Fruit fly (Drosophila melanogaster) ovary, adult (tissue): ENCODE results near the gene CG5104.

Source experiments
- CG17801 ChIP-seq: fragments of 200-800 bp; optimal IDR thresholded peaks from 2 replicates; lab custom pipeline; 2019; ENCODE audit warnings: missing biosample characterization, mild to moderate bottlenecking, missing genetic modification characterization, moderate library complexity; ENCODE audit not compliant: partially characterized antibody

Gene CG5104

DNA sequence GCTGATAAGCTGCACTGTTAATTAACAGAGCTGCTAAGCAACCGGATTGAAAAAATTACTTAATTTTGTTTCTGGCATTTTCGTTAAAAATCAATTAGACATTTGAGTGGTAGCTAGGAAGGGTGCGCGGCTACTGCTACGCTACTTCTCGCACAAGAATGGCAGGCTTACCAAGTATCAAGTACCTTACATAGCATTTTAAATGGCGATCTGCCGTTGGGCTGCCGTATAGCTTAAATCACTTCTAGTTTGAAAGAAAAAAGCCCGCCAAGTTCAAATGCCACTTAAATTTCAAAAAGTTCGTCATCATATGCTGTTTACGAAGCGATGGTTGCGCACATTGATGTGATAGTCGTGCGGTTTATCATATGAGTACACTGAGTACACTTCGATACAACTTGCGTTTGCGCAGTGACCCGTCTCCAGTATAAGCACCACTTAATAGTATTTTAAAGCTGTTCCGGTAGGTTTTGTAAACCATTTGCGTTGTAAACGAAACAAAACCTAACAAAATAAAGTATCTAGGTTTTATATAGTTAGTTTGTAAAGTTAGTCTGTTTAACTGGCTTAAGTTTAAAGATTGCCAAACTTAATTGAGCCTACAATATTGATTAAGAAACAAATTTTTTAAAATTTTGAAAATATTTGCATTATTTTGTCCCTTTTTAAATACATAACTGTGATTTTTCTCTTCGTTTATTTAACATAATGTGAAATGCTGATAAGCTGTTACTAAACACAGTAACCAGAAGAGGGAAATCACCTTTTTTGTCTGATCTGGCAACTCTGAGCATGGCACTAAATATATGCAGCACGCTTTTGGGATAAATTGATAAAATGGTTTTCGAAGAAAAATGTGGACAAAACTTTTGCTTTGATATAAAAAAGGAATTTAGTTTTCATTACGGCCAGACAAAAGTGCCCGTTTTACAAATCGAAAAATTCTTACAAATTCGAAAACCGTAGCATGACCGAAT lies 20.5 kb downstream of the CG5104 start:
- no peak for TF ChIP-seq CG17801 (GFP tag; lab: Kevin White, UChicago)

DNA sequence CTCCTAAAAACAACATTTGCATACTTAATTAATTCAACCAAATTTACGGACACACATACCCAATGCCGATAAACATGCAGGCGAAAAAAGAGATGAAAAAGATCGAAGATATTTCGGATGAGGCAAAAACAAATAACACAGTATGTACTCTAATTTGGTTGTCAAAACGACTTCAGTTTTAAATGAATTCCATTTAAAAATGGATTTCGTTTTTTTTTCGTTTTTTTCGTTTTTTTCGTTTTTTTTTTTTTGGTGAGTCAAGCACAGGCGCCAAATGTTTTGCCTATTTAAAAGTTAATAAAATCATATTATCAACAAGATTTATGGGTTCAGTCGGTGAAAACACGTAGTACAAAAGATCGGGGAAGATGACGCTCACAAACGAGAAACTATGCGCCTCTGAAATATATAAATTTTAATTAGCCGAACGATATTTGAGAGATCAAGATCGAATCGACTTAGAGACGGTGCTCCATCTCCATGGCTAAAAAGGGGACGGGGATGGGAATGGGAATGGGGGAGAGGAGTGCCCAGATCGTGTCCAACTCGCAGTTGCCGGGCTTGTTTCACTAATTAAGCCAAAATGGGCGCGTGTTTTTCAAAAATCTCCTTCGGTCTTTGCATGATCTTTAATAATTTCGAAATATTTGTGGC lies 27.5 kb downstream of the CG5104 start:
- no peak for TF ChIP-seq CG17801 (GFP tag; lab: Kevin White, UChicago)

DNA sequence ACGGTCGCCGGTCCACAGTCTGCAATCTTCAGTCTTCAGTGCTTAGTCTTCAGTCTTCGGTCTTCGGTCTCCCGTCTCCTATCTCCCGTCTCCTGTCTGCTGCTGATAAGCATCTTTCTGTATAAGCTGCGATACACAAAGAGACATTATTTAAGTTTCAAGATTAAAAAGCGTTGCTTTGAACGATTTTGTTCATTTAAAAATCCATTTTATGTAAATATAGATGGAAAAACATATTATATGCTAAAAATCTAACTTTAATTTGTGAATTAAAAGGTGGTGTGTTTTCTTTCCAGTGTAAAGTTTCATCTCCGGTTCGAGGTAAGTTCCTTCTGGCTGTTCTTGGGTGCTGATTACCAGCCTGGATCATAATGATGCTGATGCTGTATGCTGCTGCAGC lies 28.5 kb downstream of the CG5104 start:
- TF ChIP-seq CG17801 (GFP tag; lab: Kevin White, UChicago), result no peak

DNA sequence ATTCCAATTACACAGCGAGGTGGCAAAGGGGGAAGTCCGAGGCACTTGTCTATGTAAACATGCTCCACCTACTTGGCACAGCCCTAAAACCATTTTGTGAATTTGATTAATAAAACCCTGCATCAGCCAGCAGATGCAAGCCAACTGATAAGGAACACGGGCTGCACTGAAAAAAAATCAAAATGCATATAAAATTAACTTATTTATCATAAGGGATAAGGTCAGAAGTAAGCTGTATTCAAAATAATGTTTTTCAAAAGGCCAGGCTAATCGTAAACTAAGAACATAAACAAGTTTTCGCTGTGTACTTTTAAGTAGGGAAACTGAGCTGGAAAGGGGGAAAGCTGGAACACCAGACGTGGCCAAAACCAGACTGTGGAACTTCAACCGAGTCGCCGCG lies 31.1 kb downstream of the CG5104 start:
- no peak for TF ChIP-seq CG17801 (GFP tag; lab: Kevin White, UChicago)

DNA sequence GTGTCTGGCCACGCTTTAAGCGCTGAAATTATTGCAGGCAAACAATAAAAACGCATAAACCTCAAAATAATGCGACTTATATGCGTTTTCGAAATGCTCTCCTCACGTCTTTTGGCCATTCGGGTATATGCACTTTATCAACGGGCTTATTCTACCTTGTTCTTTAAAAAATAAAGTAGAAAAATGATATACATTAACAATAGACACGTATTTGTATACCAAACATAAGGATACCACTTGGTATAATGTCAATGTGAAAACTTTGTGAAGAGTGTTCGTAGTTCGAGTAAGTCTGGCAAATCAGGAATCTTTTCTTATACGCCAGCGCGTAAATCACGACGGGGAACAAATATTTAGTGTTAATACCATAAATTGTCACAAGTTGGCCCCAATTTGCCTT lies 35.6 kb downstream of the CG5104 start:
- no peak for TF ChIP-seq CG17801 (GFP tag; lab: Kevin White, UChicago)

DNA sequence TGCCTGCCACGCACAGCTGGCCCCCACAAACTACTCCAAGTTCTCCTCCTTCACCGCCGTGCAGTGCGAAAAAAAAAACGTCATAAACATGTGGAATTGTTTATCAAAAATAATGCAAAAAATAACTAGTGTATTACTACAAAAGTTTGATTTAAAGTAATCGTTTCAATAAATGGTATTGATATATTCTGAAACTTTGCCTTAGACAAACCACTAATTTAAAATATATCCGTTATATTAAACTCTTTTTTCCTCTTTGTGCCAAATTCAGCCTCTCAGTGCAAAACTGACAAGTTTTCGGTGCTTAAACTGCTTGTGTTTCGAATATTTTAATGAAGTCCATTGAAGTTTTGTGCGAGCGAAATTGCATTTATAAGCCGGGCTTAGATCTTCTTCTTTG lies 36.3 kb downstream of the CG5104 start:
- TF ChIP-seq CG17801 (GFP tag; lab: Kevin White, UChicago), result no peak

DNA sequence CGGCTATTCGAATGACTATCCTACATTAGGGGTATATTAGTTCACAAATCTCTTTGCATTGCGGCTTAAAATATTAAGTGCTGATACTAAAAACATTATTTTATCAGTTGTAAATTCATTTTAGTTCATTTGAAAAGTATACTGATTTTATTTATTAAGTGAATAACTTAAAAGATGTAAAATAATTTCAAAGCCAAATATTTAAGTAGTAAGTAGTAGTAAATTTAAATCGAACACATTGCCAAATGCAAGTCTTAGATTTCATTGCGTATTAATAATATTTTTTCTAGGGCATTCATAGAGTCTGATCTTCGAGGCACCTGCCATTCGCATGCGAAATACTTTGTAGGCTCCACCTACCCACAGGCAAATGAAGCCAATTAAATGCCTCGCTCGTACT lies 41.8 kb downstream of the CG5104 start:
- no peak for TF ChIP-seq CG17801 (GFP tag; lab: Kevin White, UChicago)

DNA sequence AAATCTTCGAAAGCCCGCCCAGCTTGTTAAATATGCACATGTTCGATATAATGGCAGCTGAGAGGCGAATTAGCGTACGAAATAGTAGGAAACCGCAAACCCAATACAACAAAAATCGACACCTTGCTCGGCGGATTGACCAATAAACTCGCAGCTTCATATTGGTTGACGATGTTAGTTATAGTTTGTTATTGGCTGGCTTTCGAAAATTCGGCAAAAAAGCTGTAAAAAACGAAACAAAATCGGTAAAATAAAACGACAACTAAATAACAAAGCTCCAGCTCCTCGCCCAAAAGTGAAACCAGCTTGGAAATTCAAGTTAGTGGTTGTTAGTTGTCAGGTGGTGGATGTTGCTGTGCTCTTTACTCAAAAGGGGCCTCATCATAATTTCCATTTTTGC lies 43.0 kb downstream of the CG5104 start:
- TF ChIP-seq CG17801 (GFP tag; lab: Kevin White, UChicago), result no peak

DNA sequence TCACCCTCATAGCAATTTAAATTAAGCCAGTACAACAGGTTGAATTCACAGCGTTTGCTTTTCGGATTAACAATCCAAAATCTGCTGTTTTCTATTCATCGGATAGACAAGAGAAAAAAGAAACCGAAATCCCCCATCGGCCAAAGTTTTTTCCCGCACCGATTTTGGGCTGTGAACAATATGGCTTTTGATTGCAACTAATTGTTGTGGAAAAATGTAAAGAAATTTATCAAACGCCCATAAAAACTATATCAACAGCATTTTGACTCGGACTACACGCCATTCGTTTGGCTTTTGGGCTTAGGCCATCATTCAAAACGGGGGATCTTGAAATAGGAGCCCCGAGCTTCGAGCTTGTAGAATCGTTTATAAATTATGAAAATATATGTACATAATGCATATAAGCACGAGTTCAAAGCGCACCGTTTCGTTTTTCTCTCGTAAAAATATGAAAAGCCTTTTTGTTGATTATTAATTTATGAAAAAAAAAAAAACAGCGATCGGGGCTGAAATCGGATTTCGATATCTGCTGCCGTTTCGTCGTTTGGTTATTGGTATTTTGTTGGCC lies 44.8 kb downstream of the CG5104 start:
- TF ChIP-seq CG17801 (GFP tag; lab: Kevin White, UChicago), result no peak

DNA sequence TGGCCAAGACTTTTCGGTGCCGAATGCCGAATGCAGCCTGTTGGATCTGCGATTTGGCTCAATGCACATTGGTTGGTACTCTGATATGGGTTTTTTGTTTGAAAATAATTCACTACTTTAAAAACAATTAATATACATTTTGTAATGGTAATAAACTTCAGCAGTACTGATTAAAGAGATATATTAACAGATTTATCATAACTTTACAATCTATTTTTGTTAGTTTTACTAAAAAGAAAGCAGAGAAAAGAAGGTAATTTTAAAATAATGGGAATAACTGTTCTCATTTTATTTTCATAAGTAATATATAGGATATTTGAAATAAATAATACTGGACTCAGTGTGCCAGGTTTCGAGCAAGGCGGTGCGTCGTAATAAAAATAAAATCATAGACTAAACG lies 49.3 kb downstream of the CG5104 start:
- no peak for TF ChIP-seq CG17801 (GFP tag; lab: Kevin White, UChicago)
